Fruit fly (Drosophila melanogaster) whole organism, embryonic: Measurements from ENCODE around the gene MtnE.

ENCODE experiments used
- Ada2b ChIP-seq: fragments of 200-800 bp; sonication (Bioruptor generic); IDR thresholded peaks from 2 replicates; pipeline ENCODE4 v1.3.6; 2022; ENCODE audit warnings: missing biosample characterization, missing genetic modification characterization
- CG10543 ChIP-seq: fragments of 200-800 bp; sonication (Bioruptor generic); optimal IDR thresholded peaks from 3 replicates; lab custom pipeline; 2017; ENCODE audit warnings: missing biosample characterization, mild to moderate bottlenecking, missing genetic modification characterization, moderate library complexity
- CG10654 ChIP-seq: fragments of 200-800 bp; sonication (Bioruptor generic); optimal IDR thresholded peaks from 2 replicates; lab custom pipeline; 2016; ENCODE audit warnings: missing biosample characterization, missing genetic modification characterization
- CG11723 ChIP-seq: fragments of 200-800 bp; sonication (Bioruptor generic); optimal IDR thresholded peaks from 2 replicates; lab custom pipeline; 2017; ENCODE audit warnings: missing biosample characterization, mild to moderate bottlenecking, missing genetic modification characterization
- CG12071 ChIP-seq: fragments of 200-800 bp; sonication (Bioruptor generic); optimal IDR thresholded peaks from 3 replicates; lab custom pipeline; 2018; ENCODE audit warnings: missing biosample characterization, mild to moderate bottlenecking, missing genetic modification characterization
- CG12769 ChIP-seq: fragments of 200-800 bp; sonication (Bioruptor generic); optimal IDR thresholded peaks from 2 replicates; lab custom pipeline; 2019; ENCODE audit warnings: missing biosample characterization, mild to moderate bottlenecking, missing genetic modification characterization, moderate library complexity
- CG13424 ChIP-seq: fragments of 200-800 bp; sonication (Bioruptor generic); optimal IDR thresholded peaks from 2 replicates; lab custom pipeline; 2019; ENCODE audit warnings: missing biosample characterization, mild to moderate bottlenecking, missing genetic modification characterization, moderate library complexity
- CG14710 ChIP-seq: fragments of 200-800 bp; sonication (Bioruptor generic); optimal IDR thresholded peaks from 3 replicates; lab custom pipeline; 2019; ENCODE audit warnings: missing biosample characterization, mild to moderate bottlenecking, missing genetic modification characterization, moderate library complexity
- CG15479 ChIP-seq: fragments of 200-800 bp; sonication (Bioruptor generic); optimal IDR thresholded peaks from 3 replicates; lab custom pipeline; 2019; ENCODE audit warnings: missing biosample characterization, mild to moderate bottlenecking, missing genetic modification characterization, moderate library complexity
- CG1832 ChIP-seq: fragments of 200-800 bp; sonication (Bioruptor generic); optimal IDR thresholded peaks from 2 replicates; lab custom pipeline; 2017; ENCODE audit warnings: missing biosample characterization, mild to moderate bottlenecking, missing genetic modification characterization, inconsistent platforms
- CG18619 ChIP-seq: fragments of 200-800 bp; sonication (Bioruptor generic); optimal IDR thresholded peaks from 3 replicates; lab custom pipeline; 2017; ENCODE audit warnings: missing biosample characterization, mild to moderate bottlenecking, missing genetic modification characterization
- CG2678 ChIP-seq: fragments of 200-800 bp; sonication (Bioruptor generic); optimal IDR thresholded peaks from 3 replicates; lab custom pipeline; 2019; ENCODE audit warnings: missing biosample characterization, mild to moderate bottlenecking, missing genetic modification characterization, moderate library complexity
- CG30403 ChIP-seq: fragments of 200-800 bp; sonication (Bioruptor generic); optimal IDR thresholded peaks from 3 replicates; lab custom pipeline; 2016; ENCODE audit warnings: missing biosample characterization, missing genetic modification characterization
- CG31441 ChIP-seq: fragments of 200-800 bp; sonication (Bioruptor generic); IDR thresholded peaks from 2 replicates; pipeline ENCODE4 v1.3.6; 2022; ENCODE audit warnings: missing biosample characterization, missing genetic modification characterization
- CG34224 ChIP-seq: fragments of 200-800 bp; sonication (Bioruptor generic); IDR thresholded peaks from 3 replicates; pipeline ENCODE4 v1.3.6; 2022; ENCODE audit warnings: missing biosample characterization, missing genetic modification characterization; ENCODE audit not compliant: partially characterized antibody
- CG42726 ChIP-seq: fragments of 200-800 bp; sonication (Bioruptor generic); IDR thresholded peaks from 2 replicates; pipeline ENCODE4 v1.3.6; 2022; ENCODE audit warnings: missing biosample characterization, missing genetic modification characterization; ENCODE audit not compliant: partially characterized antibody
- CG5180 ChIP-seq: fragments of 200-800 bp; sonication (Bioruptor generic); optimal IDR thresholded peaks from 3 replicates; lab custom pipeline; 2017; ENCODE audit warnings: missing biosample characterization, missing genetic modification characterization, mild to moderate bottlenecking, moderate library complexity, missing genetic modification reagents
- CG8359 ChIP-seq: fragments of 200-800 bp; sonication (Bioruptor generic); optimal IDR thresholded peaks from 2 replicates; lab custom pipeline; 2017; ENCODE audit warnings: missing biosample characterization, mild to moderate bottlenecking, missing genetic modification characterization, borderline replicate concordance
- CG8924 ChIP-seq: fragments of 200-800 bp; optimal IDR thresholded peaks from 3 replicates; lab custom pipeline; 2019; ENCODE audit warnings: missing biosample characterization, mild to moderate bottlenecking, missing genetic modification characterization, moderate library complexity
- CG9215 ChIP-seq: fragments of 200-800 bp; sonication (Bioruptor generic); IDR thresholded peaks from 2 replicates; pipeline ENCODE4 v1.3.6; 2022; ENCODE audit warnings: missing biosample characterization, missing genetic modification characterization
- Chrac-16 ChIP-seq: fragments of 200-800 bp; sonication (Bioruptor generic); optimal IDR thresholded peaks from 3 replicates; lab custom pipeline; 2016; ENCODE audit warnings: missing biosample characterization, missing genetic modification characterization
- Drgx ChIP-seq: fragments of 200-800 bp; sonication (Bioruptor generic); IDR thresholded peaks from 2 replicates; pipeline ENCODE4 v1.3.6; 2022; ENCODE audit warnings: missing biosample characterization, missing genetic modification characterization
- HLH54F ChIP-seq: fragments of 200-800 bp; sonication (Bioruptor generic); optimal IDR thresholded peaks from 3 replicates; lab custom pipeline; 2016; ENCODE audit warnings: missing biosample characterization, missing genetic modification characterization
- HLHmδ ChIP-seq: fragments of 200-800 bp; sonication (Bioruptor generic); optimal IDR thresholded peaks from 2 replicates; lab custom pipeline; 2018; ENCODE audit warnings: missing biosample characterization, mild to moderate bottlenecking, missing genetic modification characterization, moderate library complexity
- HmgZ ChIP-seq: fragments of 200-800 bp; sonication (Bioruptor generic); optimal IDR thresholded peaks from 2 replicates; lab custom pipeline; 2018; ENCODE audit warnings: missing biosample characterization, mild to moderate bottlenecking, missing genetic modification characterization
- Lhr ChIP-seq: fragments of 200-800 bp; sonication (Bioruptor generic); optimal IDR thresholded peaks from 3 replicates; lab custom pipeline; 2017; ENCODE audit warnings: mild to moderate bottlenecking, missing biosample characterization, missing genetic modification reagents, missing genetic modification characterization
- Med ChIP-seq: fragments of 200-800 bp; sonication (Bioruptor generic); peaks from one replicate; lab custom pipeline; 2016; ENCODE audit warnings: missing biosample characterization, missing genetic modification characterization, mild to moderate bottlenecking, inconsistent platforms, moderate library complexity
- Mes4 ChIP-seq: fragments of 200-800 bp; sonication (Bioruptor generic); optimal IDR thresholded peaks from 2 replicates; lab custom pipeline; 2016; ENCODE audit warnings: missing biosample characterization, missing genetic modification characterization
- Opbp ChIP-seq: fragments of 200-800 bp; sonication (Bioruptor generic); IDR thresholded peaks from 3 replicates; pipeline ENCODE4 v1.3.6; 2022; ENCODE audit warnings: missing biosample characterization, missing genetic modification characterization; ENCODE audit not compliant: partially characterized antibody
- PHDP ChIP-seq: fragments of 200-800 bp; sonication (Bioruptor generic); optimal IDR thresholded peaks from 3 replicates; lab custom pipeline; 2018; ENCODE audit warnings: missing biosample characterization, mild to moderate bottlenecking, missing genetic modification characterization, moderate library complexity
- Ssrp ChIP-seq: fragments of 200-800 bp; sonication (Bioruptor generic); optimal IDR thresholded peaks from 2 replicates; lab custom pipeline; 2018; ENCODE audit warnings: missing biosample characterization, mild to moderate bottlenecking, missing genetic modification characterization, moderate library complexity
- Taf1 ChIP-seq: fragments of 200-800 bp; sonication (Bioruptor generic); IDR thresholded peaks from 2 replicates; pipeline ENCODE4 v1.3.6; 2022; ENCODE audit warnings: missing biosample characterization, missing genetic modification characterization
- al ChIP-seq: fragments of 200-800 bp; sonication (Bioruptor generic); IDR thresholded peaks from 2 replicates; pipeline ENCODE4 v1.3.6; 2022; ENCODE audit warnings: missing biosample characterization, missing genetic modification characterization
- aop ChIP-seq: fragments of 200-800 bp; sonication (Bioruptor generic); IDR thresholded peaks from 2 replicates; pipeline ENCODE4 v1.3.6; 2022; ENCODE audit warnings: missing biosample characterization, missing genetic modification characterization
- cas ChIP-seq: fragments of 200-800 bp; sonication (Bioruptor generic); IDR thresholded peaks from 2 replicates; pipeline ENCODE4 v1.3.6; 2022; ENCODE audit warnings: missing biosample characterization, missing genetic modification characterization
- chif ChIP-seq, 2 experiments: fragments of 200-800 bp; sonication (Bioruptor generic); optimal IDR thresholded peaks; 3 replicates each; lab custom pipeline; 2016; ENCODE audit warnings: missing biosample characterization in 2 of 2, missing genetic modification characterization in 2 of 2
- danr ChIP-seq: fragments of 200-800 bp; sonication (Bioruptor generic); IDR thresholded peaks from 2 replicates; pipeline ENCODE4 v1.3.6; 2022; ENCODE audit warnings: missing biosample characterization, missing genetic modification characterization
- fd96Cb ChIP-seq: fragments of 200-800 bp; sonication (Bioruptor generic); optimal IDR thresholded peaks from 2 replicates; lab custom pipeline; 2018; ENCODE audit warnings: missing biosample characterization, mild to moderate bottlenecking, missing genetic modification characterization, moderate library complexity
- gem ChIP-seq: fragments of 200-800 bp; sonication (Bioruptor generic); optimal IDR thresholded peaks from 2 replicates; lab custom pipeline; 2019; ENCODE audit warnings: missing biosample characterization, mild to moderate bottlenecking, missing genetic modification characterization, moderate library complexity
- gro ChIP-seq: fragments of 200-800 bp; sonication (Bioruptor generic); optimal IDR thresholded peaks from 2 replicates; lab custom pipeline; 2016; ENCODE audit warnings: missing biosample characterization, missing genetic modification characterization
- lilli ChIP-seq: fragments of 200-800 bp; sonication (Bioruptor generic); optimal IDR thresholded peaks from 3 replicates; lab custom pipeline; 2016; ENCODE audit warnings: missing biosample characterization, missing genetic modification characterization
- odd ChIP-seq: fragments of 200-800 bp; sonication (Bioruptor generic); optimal IDR thresholded peaks from 2 replicates; lab custom pipeline; 2017; ENCODE audit warnings: missing biosample characterization, mild to moderate bottlenecking, missing genetic modification characterization
- pnt ChIP-seq: fragments of 200-800 bp; sonication (Bioruptor generic); optimal IDR thresholded peaks from 3 replicates; lab custom pipeline; 2016; ENCODE audit warnings: missing biosample characterization, missing genetic modification characterization
- slou ChIP-seq: fragments of 200-800 bp; sonication (Bioruptor generic); optimal IDR thresholded peaks from 3 replicates; lab custom pipeline; 2016; ENCODE audit warnings: missing biosample characterization, missing genetic modification characterization
- sob ChIP-seq: fragments of 200-800 bp; sonication (Bioruptor generic); IDR thresholded peaks from 2 replicates; pipeline ENCODE4 v1.3.6; 2022; ENCODE audit warnings: missing biosample characterization, missing genetic modification characterization
- sqz ChIP-seq: fragments of 200-800 bp; sonication (Bioruptor generic); optimal IDR thresholded peaks from 3 replicates; lab custom pipeline; 2018; ENCODE audit warnings: missing biosample characterization, mild to moderate bottlenecking, missing genetic modification characterization
- trem ChIP-seq: fragments of 200-800 bp; optimal IDR thresholded peaks from 3 replicates; lab custom pipeline; 2019; ENCODE audit warnings: missing biosample characterization, mild to moderate bottlenecking, missing genetic modification characterization, moderate library complexity
- trh ChIP-seq: fragments of 200-800 bp; sonication (Bioruptor generic); optimal IDR thresholded peaks from 2 replicates; lab custom pipeline; 2016; ENCODE audit warnings: missing biosample characterization, missing genetic modification characterization

MtnE gene

dm6 chr3R:20546662-20547620 lies 12.4 kb upstream of the MtnE start:
- TF ChIP-seq CG2678: peak; percentile 4
- TF ChIP-seq cas (GFP tag; lab: Robert Waterston, UW): no peak
- no peak for TF ChIP-seq HLH54F (GFP tag; lab: Kevin White, UChicago)
- no peak for TF ChIP-seq trh
- no peak for TF ChIP-seq CG14710
- TF ChIP-seq Lhr (GFP tag; lab: Kevin White, UChicago): no peak
- no peak for TF ChIP-seq CG11723 (GFP tag; lab: Kevin White, UChicago)
- no peak for TF ChIP-seq HmgZ (tag; lab: Kevin White, UChicago)
- TF ChIP-seq pnt (GFP tag; lab: Kevin White, UChicago): no peak
- no peak for TF ChIP-seq slou (GFP tag; lab: Kevin White, UChicago)
- TF ChIP-seq CG10543: peak; percentile 28
- no peak for TF ChIP-seq fd96Cb (tag; lab: Kevin White, UChicago)
- no peak for TF ChIP-seq odd (GFP tag; lab: Kevin White, UChicago)
- TF ChIP-seq CG5180 (GFP tag; lab: Kevin White, UChicago): peak; percentile 33
- peak; percentile 38 for TF ChIP-seq CG12769 (tag; lab: Kevin White, UChicago)
- TF ChIP-seq CG30403: no peak
- no peak for TF ChIP-seq Taf1
- TF ChIP-seq PHDP: no peak
- peak; percentile 17 for TF ChIP-seq lilli (GFP tag; lab: Kevin White, UChicago)
- TF ChIP-seq Opbp (GFP tag; lab: Robert Waterston, UW): no peak
- no peak for TF ChIP-seq sqz (GFP tag; lab: Kevin White, UChicago)
- TF ChIP-seq CG18619 (GFP tag; lab: Kevin White, UChicago): peak; percentile 30
- TF ChIP-seq CG8359: no peak
- no peak for TF ChIP-seq CG13424 (tag; lab: Kevin White, UChicago)
- TF ChIP-seq gro (GFP tag; lab: Kevin White, UChicago): no peak
- no peak for TF ChIP-seq CG10654 (GFP tag; lab: Kevin White, UChicago)
- no peak for TF ChIP-seq CG9215 (GFP tag; lab: Robert Waterston, UW)
- TF ChIP-seq CG42726 (GFP tag; lab: Robert Waterston, UW): no peak
- no peak for TF ChIP-seq Ssrp (tag; lab: Kevin White, UChicago)
- TF ChIP-seq CG31441 (GFP tag; lab: Robert Waterston, UW): peak; percentile 26; the same call in 1 of the 2 replicates
- TF ChIP-seq al: no peak
- no peak for TF ChIP-seq HLHmδ
- no peak for TF ChIP-seq chif (GFP tag; optimal IDR thresholded peaks at IDR 0.05; lab: Kevin White, UChicago)
- TF ChIP-seq CG12071 (GFP tag; lab: Kevin White, UChicago): no peak
- TF ChIP-seq sob (GFP tag; lab: Robert Waterston, UW): 0 out of 2 replicates have a peak, but pooled peaks have one; percentile 7
- TF ChIP-seq Med (GFP tag; lab: Kevin White, UChicago): peak; percentile 56
- TF ChIP-seq Drgx (GFP tag; lab: Robert Waterston, UW): no peak
- no peak for TF ChIP-seq Ada2b
- TF ChIP-seq gem (tag; lab: Kevin White, UChicago): peak; percentile 36
- TF ChIP-seq CG8924 (tag; lab: Kevin White, UChicago): no peak
- no peak for TF ChIP-seq Chrac-16
- TF ChIP-seq CG34224 (GFP tag; lab: Robert Waterston, UW): no peak
- no peak for TF ChIP-seq aop (GFP tag; lab: Robert Waterston, UW)
- TF ChIP-seq trem: no peak
- TF ChIP-seq danr (GFP tag; lab: Robert Waterston, UW): no peak
- no peak for TF ChIP-seq Mes4 (GFP tag; lab: Kevin White, UChicago)
- TF ChIP-seq CG15479 (GFP tag; lab: Kevin White, UChicago): peak; percentile 76
- no peak for TF ChIP-seq CG1832
